Fruit fly (Drosophila melanogaster) whole organism, embryonic: ENCODE results near the gene CG31223.

Experiments used
- CG11695 ChIP-seq: fragments of 200-800 bp; sonication (Bioruptor generic); IDR thresholded peaks from 3 replicates; pipeline ENCODE4 v1.3.6; 2022; ENCODE audit warnings: missing biosample characterization, missing genetic modification characterization
- CG11696 ChIP-seq: fragments of 200-800 bp; sonication (Bioruptor generic); IDR thresholded peaks from 2 replicates; pipeline ENCODE4 v1.3.6; 2022; ENCODE audit warnings: missing biosample characterization, missing genetic modification characterization
- CG11723 ChIP-seq: fragments of 200-800 bp; sonication (Bioruptor generic); optimal IDR thresholded peaks from 2 replicates; lab custom pipeline; 2017; ENCODE audit warnings: missing biosample characterization, mild to moderate bottlenecking, missing genetic modification characterization
- CG1233 ChIP-seq: fragments of 200-800 bp; sonication (Bioruptor generic); optimal IDR thresholded peaks from 4 replicates; lab custom pipeline; 2018; ENCODE audit warnings: missing biosample characterization, mild to moderate bottlenecking, missing genetic modification characterization
- CG12942 ChIP-seq: fragments of 200-800 bp; sonication (Bioruptor generic); optimal IDR thresholded peaks from 3 replicates; lab custom pipeline; 2016; ENCODE audit warnings: missing biosample characterization, missing genetic modification characterization
- CG13775 ChIP-seq: fragments of 200-800 bp; sonication (Bioruptor generic); optimal IDR thresholded peaks from 3 replicates; lab custom pipeline; 2017; ENCODE audit warnings: missing biosample characterization, mild to moderate bottlenecking, missing genetic modification characterization
- CG15073 ChIP-seq: fragments of 200-800 bp; sonication (Bioruptor generic); optimal IDR thresholded peaks from 2 replicates; lab custom pipeline; 2016; ENCODE audit warnings: missing biosample characterization, missing genetic modification characterization
- CG1602 ChIP-seq: fragments of 200-800 bp; sonication (Bioruptor generic); optimal IDR thresholded peaks from 3 replicates; lab custom pipeline; 2016; ENCODE audit warnings: missing biosample characterization, missing genetic modification characterization
- CG17361 ChIP-seq: fragments of 200-800 bp; sonication (Bioruptor generic); IDR thresholded peaks from 3 replicates; pipeline ENCODE4 v1.3.6; 2022; ENCODE audit warnings: missing biosample characterization, missing genetic modification characterization
- CG2889 ChIP-seq: fragments of 200-800 bp; sonication (Bioruptor generic); IDR thresholded peaks from 3 replicates; pipeline ENCODE4 v1.3.6; 2022; ENCODE audit warnings: missing biosample characterization, missing genetic modification characterization
- CG3838 ChIP-seq: fragments of 200-800 bp; sonication (Bioruptor generic); optimal IDR thresholded peaks from 3 replicates; lab custom pipeline; 2016; ENCODE audit warnings: missing biosample characterization, missing genetic modification characterization
- CG4854 ChIP-seq: fragments of 200-800 bp; sonication (Bioruptor generic); optimal IDR thresholded peaks from 2 replicates; lab custom pipeline; 2016; ENCODE audit warnings: missing biosample characterization, missing genetic modification characterization, inconsistent platforms
- CG8290 ChIP-seq, 3 experiments: fragments of 200-800 bp; sonication (Bioruptor generic); optimal IDR thresholded peaks; 2 replicates each; lab custom pipeline; 2016 to 2019; ENCODE audit warnings: missing biosample characterization in 3 of 3, missing genetic modification characterization in 3 of 3, mild to moderate bottlenecking in 2 of 3, moderate library complexity in 1 of 3
- CG9437 ChIP-seq: fragments of 200-800 bp; sonication (Bioruptor generic); optimal IDR thresholded peaks from 2 replicates; lab custom pipeline; 2018; ENCODE audit warnings: missing biosample characterization, mild to moderate bottlenecking, missing genetic modification characterization
- CG9817 ChIP-seq: fragments of 200-800 bp; sonication (Bioruptor generic); optimal IDR thresholded peaks from 2 replicates; lab custom pipeline; 2018; ENCODE audit warnings: missing biosample characterization, mild to moderate bottlenecking, missing genetic modification characterization, moderate library complexity
- CoRest ChIP-seq: fragments of 200-800 bp; sonication (Bioruptor generic); optimal IDR thresholded peaks from 3 replicates; lab custom pipeline; 2018; ENCODE audit warnings: missing biosample characterization, mild to moderate bottlenecking, missing genetic modification characterization, moderate library complexity
- CrebB ChIP-seq: fragments of 200-800 bp; sonication (Bioruptor generic); optimal IDR thresholded peaks from 3 replicates; lab custom pipeline; 2018; ENCODE audit warnings: missing biosample characterization, mild to moderate bottlenecking, missing genetic modification characterization
- Dp ChIP-seq: fragments of 200-800 bp; sonication (Bioruptor generic); optimal IDR thresholded peaks from 2 replicates; lab custom pipeline; 2018; ENCODE audit warnings: missing biosample characterization, mild to moderate bottlenecking, missing genetic modification characterization, moderate library complexity
- H15 ChIP-seq: fragments of 200-800 bp; sonication (Bioruptor generic); IDR thresholded peaks from 3 replicates; pipeline ENCODE4 v1.3.6; 2022; ENCODE audit warnings: missing biosample characterization, missing genetic modification characterization
- Lim3 ChIP-seq: fragments of 200-800 bp; sonication (Bioruptor generic); IDR thresholded peaks from 2 replicates; pipeline ENCODE4 v1.3.6; 2022; ENCODE audit warnings: missing biosample characterization, missing genetic modification characterization
- Lpt ChIP-seq: fragments of >200 bp; optimal IDR thresholded peaks from 2 replicates; lab custom pipeline; 2018; ENCODE audit warnings: missing biosample characterization, missing genetic modification characterization
- MESR4 ChIP-seq: fragments of 200-800 bp; sonication (Bioruptor generic); optimal IDR thresholded peaks from 2 replicates; lab custom pipeline; 2018; ENCODE audit warnings: missing biosample characterization, mild to moderate bottlenecking, missing genetic modification characterization, moderate library complexity
- MTF-1 ChIP-seq: fragments of 200-800 bp; sonication (Bioruptor generic); optimal IDR thresholded peaks from 2 replicates; lab custom pipeline; 2018; ENCODE audit warnings: missing biosample characterization, mild to moderate bottlenecking, missing genetic modification characterization, borderline replicate concordance
- Max ChIP-seq: fragments of 200-800 bp; sonication (Bioruptor generic); optimal IDR thresholded peaks from 2 replicates; lab custom pipeline; 2016; ENCODE audit warnings: missing biosample characterization, mild to moderate bottlenecking, missing genetic modification characterization
- Med ChIP-seq: fragments of 200-800 bp; sonication (Bioruptor generic); peaks from one replicate; lab custom pipeline; 2016; ENCODE audit warnings: missing biosample characterization, missing genetic modification characterization, mild to moderate bottlenecking, inconsistent platforms, moderate library complexity
- NK7.1 ChIP-seq: fragments of 200-800 bp; sonication (Bioruptor generic); optimal IDR thresholded peaks from 3 replicates; lab custom pipeline; 2016; ENCODE audit warnings: missing biosample characterization, missing genetic modification characterization
- Neu2 ChIP-seq: fragments of 200-800 bp; sonication (Bioruptor generic); optimal IDR thresholded peaks from 3 replicates; lab custom pipeline; 2016; ENCODE audit warnings: missing biosample characterization, missing genetic modification characterization, borderline replicate concordance
- Scr ChIP-seq: fragments of 200-800 bp; sonication (Bioruptor generic); IDR thresholded peaks from 2 replicates; pipeline ENCODE4 v1.3.6; 2022; ENCODE audit warnings: missing biosample characterization, missing genetic modification characterization; ENCODE audit not compliant: partially characterized antibody
- abd-A ChIP-seq: fragments of 200-800 bp; sonication (Bioruptor generic); optimal IDR thresholded peaks from 3 replicates; lab custom pipeline; 2019; ENCODE audit warnings: missing biosample characterization, mild to moderate bottlenecking, missing genetic modification characterization, moderate library complexity
- ap ChIP-seq: fragments of 200-800 bp; sonication (Bioruptor generic); IDR thresholded peaks from 2 replicates; pipeline ENCODE4 v1.3.6; 2022; ENCODE audit warnings: missing biosample characterization, missing genetic modification characterization
- bigmax ChIP-seq: fragments of 200-800 bp; sonication (Bioruptor generic); optimal IDR thresholded peaks from 2 replicates; lab custom pipeline; 2018; ENCODE audit warnings: missing biosample characterization, mild to moderate bottlenecking, missing genetic modification characterization
- btn ChIP-seq: fragments of 200-800 bp; sonication (Bioruptor generic); optimal IDR thresholded peaks from 2 replicates; lab custom pipeline; 2016; ENCODE audit warnings: missing biosample characterization, missing genetic modification characterization
- chif ChIP-seq, 2 experiments: fragments of 200-800 bp; sonication (Bioruptor generic); optimal IDR thresholded peaks; 3 replicates each; lab custom pipeline; 2016; ENCODE audit warnings: missing biosample characterization in 2 of 2, missing genetic modification characterization in 2 of 2
- croc ChIP-seq: fragments of 200-800 bp; sonication (Bioruptor generic); conservative IDR thresholded peaks from 3 replicates; pipeline ENCODE4 v1.3.6; 2022; ENCODE audit warnings: missing biosample characterization, missing genetic modification characterization
- en ChIP-seq: fragments of 200-800 bp; sonication (Bioruptor generic); optimal IDR thresholded peaks from 2 replicates; lab custom pipeline; 2016; ENCODE audit warnings: missing biosample characterization, missing genetic modification characterization
- fu2 ChIP-seq: fragments of 200-800 bp; sonication (Bioruptor generic); optimal IDR thresholded peaks from 2 replicates; lab custom pipeline; 2016; ENCODE audit warnings: missing biosample characterization, missing genetic modification characterization
- gcm2 ChIP-seq: fragments of 200-800 bp; sonication (Bioruptor generic); optimal IDR thresholded peaks from 2 replicates; lab custom pipeline; 2016; ENCODE audit warnings: missing biosample characterization, missing genetic modification characterization
- gsb-n ChIP-seq: fragments of 200-800 bp; sonication (Bioruptor generic); optimal IDR thresholded peaks from 3 replicates; lab custom pipeline; 2018; ENCODE audit warnings: missing biosample characterization, mild to moderate bottlenecking, missing genetic modification characterization
- inv ChIP-seq: fragments of 200-800 bp; sonication (Bioruptor generic); IDR thresholded peaks from 2 replicates; pipeline ENCODE4 v1.3.6; 2022; ENCODE audit warnings: missing biosample characterization, missing genetic modification characterization; ENCODE audit not compliant: partially characterized antibody
- kay ChIP-seq: fragments of 200-800 bp; sonication (Bioruptor generic); optimal IDR thresholded peaks from 2 replicates; lab custom pipeline; 2016; ENCODE audit warnings: missing biosample characterization, missing genetic modification characterization
- mirr ChIP-seq: fragments of 200-800 bp; sonication (Bioruptor generic); optimal IDR thresholded peaks from 3 replicates; lab custom pipeline; 2018; ENCODE audit warnings: missing biosample characterization, mild to moderate bottlenecking, missing genetic modification characterization
- pros ChIP-seq: fragments of 200-800 bp; sonication (Bioruptor generic); optimal IDR thresholded peaks from 3 replicates; lab custom pipeline; 2019; ENCODE audit warnings: missing biosample characterization, mild to moderate bottlenecking, missing genetic modification characterization, moderate library complexity
- salm ChIP-seq: fragments of 200-800 bp; sonication (Bioruptor generic); optimal IDR thresholded peaks from 2 replicates; lab custom pipeline; 2018; ENCODE audit warnings: missing biosample characterization, mild to moderate bottlenecking, missing genetic modification characterization
- sd ChIP-seq: fragments of 200-800 bp; sonication (Bioruptor generic); optimal IDR thresholded peaks from 3 replicates; lab custom pipeline; 2018; ENCODE audit warnings: missing biosample characterization, mild to moderate bottlenecking, missing genetic modification characterization, moderate library complexity
- sr ChIP-seq: fragments of 200-800 bp; sonication (Bioruptor generic); IDR thresholded peaks from 3 replicates; pipeline ENCODE4 v1.3.6; 2022; ENCODE audit warnings: missing biosample characterization, missing genetic modification characterization
- tin ChIP-seq: fragments of 200-800 bp; sonication (Bioruptor generic); optimal IDR thresholded peaks from 3 replicates; lab custom pipeline; 2016; ENCODE audit warnings: missing biosample characterization, missing genetic modification characterization
- toy ChIP-seq: fragments of 200-800 bp; sonication (Bioruptor generic); IDR thresholded peaks from 2 replicates; pipeline ENCODE4 v1.3.6; 2022; ENCODE audit warnings: missing biosample characterization, missing genetic modification characterization
- wdn ChIP-seq: fragments of 200-800 bp; sonication (Bioruptor generic); IDR thresholded peaks from 2 replicates; pipeline ENCODE4 v1.3.6; 2022; ENCODE audit warnings: missing biosample characterization, missing genetic modification characterization
- wor ChIP-seq: fragments of 200-800 bp; sonication (Bioruptor generic); IDR thresholded peaks from 2 replicates; pipeline ENCODE4 v1.3.6; 2022; ENCODE audit warnings: missing biosample characterization, missing genetic modification characterization
- zf30C ChIP-seq: fragments of 200-800 bp; sonication (Bioruptor generic); optimal IDR thresholded peaks from 3 replicates; lab custom pipeline; 2018; ENCODE audit warnings: missing biosample characterization, mild to moderate bottlenecking, missing genetic modification characterization

CG31223 gene

DNA sequence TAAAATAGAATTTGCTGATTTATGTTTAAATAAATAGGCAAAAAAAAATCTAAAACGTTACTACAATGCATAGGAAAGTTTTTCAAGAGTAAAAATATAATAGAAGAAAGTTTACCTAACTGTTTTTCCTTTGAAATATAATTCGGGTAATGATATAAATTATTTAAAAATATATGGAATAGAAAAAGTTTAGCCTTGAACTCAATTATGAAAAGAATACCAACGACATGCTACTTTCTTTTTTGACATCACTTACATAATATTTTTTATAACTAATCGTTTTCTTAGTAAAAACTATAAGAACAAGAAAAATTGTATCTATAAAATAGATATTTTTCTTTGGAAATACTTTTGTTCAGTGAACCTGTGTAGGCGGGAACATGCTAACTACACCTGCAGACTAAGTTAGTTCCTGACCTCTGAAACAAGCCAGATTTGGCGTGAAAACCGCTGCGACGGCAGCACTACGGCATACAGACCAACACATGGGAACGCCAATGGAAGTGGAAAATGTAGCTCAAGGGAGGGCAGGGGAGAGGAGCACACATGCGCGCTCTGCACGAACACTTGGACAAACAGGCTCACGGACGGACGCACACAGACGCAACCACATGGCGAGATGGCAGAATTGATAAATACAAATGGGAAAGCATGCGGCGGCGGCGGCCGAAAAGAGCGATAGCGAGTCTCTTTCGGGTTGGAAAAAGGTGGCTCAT is 1.4 kb upstream of the CG31223 start (continued):
- TF ChIP-seq sr (GFP tag; lab: Robert Waterston, UW) (no peak), CG13775 (peak; percentile 32), Neu2 (GFP tag; lab: Kevin White, UChicago) (no peak), Max (GFP tag; lab: Kevin White, UChicago) (no peak), toy (GFP tag; lab: Robert Waterston, UW) (no peak), mirr (GFP tag; lab: Kevin White, UChicago) (peak; percentile 74), CG9817 (tag; lab: Kevin White, UChicago) (no peak), tin (GFP tag; lab: Kevin White, UChicago) (no peak), ap (GFP tag; lab: Robert Waterston, UW) (no peak), gsb-n (tag; lab: Kevin White, UChicago) (no peak), sd (tag; lab: Kevin White, UChicago) (peak; percentile 79), H15 (GFP tag; lab: Robert Waterston, UW) (no peak), MESR4 (GFP tag; lab: Kevin White, UChicago) (no peak), CG1233 (GFP tag; lab: Kevin White, UChicago) (no peak), croc (GFP tag; lab: Robert Waterston, UW) (no peak), NK7.1 (GFP tag; lab: Kevin White, UChicago) (no peak), Scr (GFP tag; lab: Robert Waterston, UW) (no peak), CrebB (peak; percentile 17), CG17361 (GFP tag; lab: Robert Waterston, UW) (peak; percentile 77), wor (GFP tag; lab: Robert Waterston, UW) (no peak), CG8290 (GFP tag; optimal IDR thresholded peaks at IDR 0.05; lab: Kevin White, UChicago) (no peak), CG8290 (tag; optimal IDR thresholded peaks at IDR 0.05; lab: Kevin White, UChicago) (peak in 1 of 2 experiments; percentile 86), CG11695 (GFP tag; lab: Robert Waterston, UW) (no peak), btn (GFP tag; lab: Kevin White, UChicago) (no peak), salm (tag; lab: Kevin White, UChicago) (no peak), CG11696 (GFP tag; lab: Robert Waterston, UW) (no peak), gcm2 (GFP tag; lab: Kevin White, UChicago) (no peak), abd-A (tag; lab: Kevin White, UChicago) (no peak), Dp (GFP tag; lab: Kevin White, UChicago) (no peak), CoRest (peak; percentile 53), en (GFP tag; lab: Kevin White, UChicago) (no peak), MTF-1 (GFP tag; lab: Kevin White, UChicago) (no peak), pros (GFP tag; lab: Kevin White, UChicago) (peak; percentile 24), zf30C (GFP tag; lab: Kevin White, UChicago) (no peak), CG3838 (GFP tag; lab: Kevin White, UChicago) (no peak), CG2889 (GFP tag; lab: Robert Waterston, UW) (no peak), wdn (GFP tag; lab: Robert Waterston, UW) (no peak), CG15073 (GFP tag; lab: Kevin White, UChicago) (no peak), inv (GFP tag; lab: Robert Waterston, UW) (no peak), Lim3 (GFP tag; lab: Robert Waterston, UW) (no peak), CG12942 (GFP tag; lab: Kevin White, UChicago) (no peak), fu2 (GFP tag; lab: Kevin White, UChicago) (no peak), kay (GFP tag; lab: Kevin White, UChicago) (no peak), Med (GFP tag; lab: Kevin White, UChicago) (peak; percentile 93), CG9437 (GFP tag; lab: Kevin White, UChicago) (peak; percentile 62), CG4854 (no peak), CG11723 (GFP tag; lab: Kevin White, UChicago) (no peak), Lpt (GFP tag; lab: Kevin White, UChicago) (no peak), bigmax (peak; percentile 47), CG1602 (peak; percentile 29), chif (GFP tag; optimal IDR thresholded peaks at IDR 0.05; lab: Kevin White, UChicago) (no peak)
